Worm (Caenorhabditis elegans) whole organism, young adult: ENCODE measurements around the gene oac-2.

Experiments
- B0261.1 ChIP-seq: sonication (generic microtip); optimal IDR thresholded peaks from 2 replicates; lab custom pipeline; 2016; ENCODE audit warnings: mild to moderate bottlenecking, missing genetic modification characterization, moderate library complexity, missing compliant biosample characterization
- B0336.3 ChIP-seq: fragments of 200-800 bp; sonication (Bioruptor generic); IDR thresholded peaks from 2 replicates; pipeline ENCODE4 v1.3.6; 2022; ENCODE audit warnings: missing genetic modification characterization, missing compliant biosample characterization
- D2030.7 ChIP-seq: fragments of 200-800 bp; sonication (Bioruptor generic); IDR thresholded peaks from 2 replicates; pipeline ENCODE4 v1.3.6; 2022; ENCODE audit warnings: missing genetic modification reagents, missing genetic modification characterization, missing compliant biosample characterization
- F10E7.11 ChIP-seq: sonication (generic microtip); optimal IDR thresholded peaks from 2 replicates; lab custom pipeline; 2017; ENCODE audit warnings: mild to moderate bottlenecking, missing genetic modification characterization, moderate library complexity, missing compliant biosample characterization
- F49E8.2 ChIP-seq: sonication (generic microtip); optimal IDR thresholded peaks from 3 replicates; lab custom pipeline; 2017; ENCODE audit warnings: missing genetic modification characterization, mild to moderate bottlenecking, missing compliant biosample characterization, antibody characterized with exemption, moderate library complexity; ENCODE audit not compliant: insufficient read depth
- T07F8.4 ChIP-seq: sonication (generic microtip); optimal IDR thresholded peaks from 2 replicates; lab custom pipeline; 2016; ENCODE audit warnings: mild to moderate bottlenecking, missing genetic modification characterization, moderate library complexity, missing compliant biosample characterization
- T26A5.8 ChIP-seq: sonication (generic microtip); optimal IDR thresholded peaks from 2 replicates; lab custom pipeline; 2016; ENCODE audit warnings: missing genetic modification characterization, missing compliant biosample characterization
- Y56A3A.18 ChIP-seq: fragments of 200-800 bp; sonication (Bioruptor generic); IDR thresholded peaks from 2 replicates; pipeline ENCODE4 v1.3.6; 2022; ENCODE audit warnings: missing genetic modification reagents, missing genetic modification characterization, missing compliant biosample characterization
- ama-1 ChIP-seq, 3 experiments: fragments of 150-350 bp in 1 of 3; sonication (generic microtip) in 2 of 3; optimal IDR thresholded peaks; 2 replicates each; lab custom pipeline; 2014 to 2018; ENCODE audit warnings: missing biosample characterization in 2 of 3, missing genetic modification characterization in 2 of 3, missing genetic modification reagents in 2 of 3
- athp-1 ChIP-seq: sonication (generic microtip); optimal IDR thresholded peaks from 2 replicates; lab custom pipeline; 2017; ENCODE audit warnings: mild to moderate bottlenecking, missing genetic modification characterization, missing compliant biosample characterization
- bed-2 ChIP-seq: fragments of 200-800 bp; sonication (Bioruptor generic); IDR thresholded peaks from 2 replicates; pipeline ENCODE4 v1.3.6; 2022; ENCODE audit warnings: missing genetic modification reagents, missing genetic modification characterization, missing compliant biosample characterization
- cebp-2 ChIP-seq: fragments of 200-800 bp; sonication (Bioruptor generic); IDR thresholded peaks from 2 replicates; pipeline ENCODE4 v1.3.6; 2022; ENCODE audit warnings: missing genetic modification characterization, missing compliant biosample characterization
- ceh-27 ChIP-seq: fragments of 200-800 bp; sonication (Bioruptor generic); optimal IDR thresholded peaks from 2 replicates; lab custom pipeline; 2018; ENCODE audit warnings: mild to moderate bottlenecking, missing genetic modification characterization, moderate library complexity, missing compliant biosample characterization
- ceh-79 ChIP-seq: sonication (generic microtip); optimal IDR thresholded peaks from 2 replicates; lab custom pipeline; 2017; ENCODE audit warnings: mild to moderate bottlenecking, missing genetic modification characterization, missing compliant biosample characterization
- die-1 ChIP-seq: sonication (generic microtip); optimal IDR thresholded peaks from 2 replicates; lab custom pipeline; 2016; ENCODE audit warnings: missing genotype, mild to moderate bottlenecking, missing genetic modification characterization, missing compliant biosample characterization
- dox-1 ChIP-seq: fragments of 200-800 bp; sonication (Bioruptor generic); IDR thresholded peaks from 2 replicates; pipeline ENCODE4 v1.3.6; 2022; ENCODE audit warnings: missing genetic modification reagents, missing genetic modification characterization, missing compliant biosample characterization
- efl-1 ChIP-seq: fragments of 150-350 bp; optimal IDR thresholded peaks from 2 replicates; lab custom pipeline; 2014; ENCODE audit warnings: missing biosample characterization, missing genetic modification reagents, missing genetic modification characterization
- egl-18 ChIP-seq: fragments of 200-800 bp; sonication (Bioruptor generic); IDR thresholded peaks from 2 replicates; pipeline ENCODE4 v1.3.6; 2022; ENCODE audit warnings: missing genetic modification reagents, missing genetic modification characterization, missing compliant biosample characterization
- egrh-3 ChIP-seq: fragments of 200-800 bp; sonication (Bioruptor generic); IDR thresholded peaks from 2 replicates; pipeline ENCODE4 v1.3.6; 2022; ENCODE audit warnings: missing genetic modification reagents, missing genetic modification characterization, missing compliant biosample characterization
- hmg-1.2 ChIP-seq: fragments of 200-800 bp; sonication (Bioruptor generic); IDR thresholded peaks from 2 replicates; pipeline ENCODE4 v1.3.6; 2022; ENCODE audit warnings: missing genetic modification reagents, missing genetic modification characterization, missing compliant biosample characterization
- hmg-20 ChIP-seq: fragments of 200-800 bp; sonication (Bioruptor generic); IDR thresholded peaks from 2 replicates; pipeline ENCODE4 v1.3.6; 2022; ENCODE audit warnings: missing genetic modification reagents, missing genetic modification characterization, missing compliant biosample characterization
- hrde-1 ChIP-seq: sonication (generic microtip); optimal IDR thresholded peaks from 2 replicates; lab custom pipeline; 2016; ENCODE audit warnings: missing genetic modification characterization, mild to moderate bottlenecking, missing compliant biosample characterization, moderate library complexity, missing genotype, missing genetic modification reagents, borderline replicate concordance
- hsf-1 ChIP-seq: fragments of 200-800 bp; sonication (Bioruptor generic); IDR thresholded peaks from 2 replicates; pipeline ENCODE4 v1.3.6; 2022; ENCODE audit warnings: missing genetic modification reagents, missing genetic modification characterization, missing compliant biosample characterization
- lag-1 ChIP-seq: fragments of 200-800 bp; sonication (Bioruptor generic); IDR thresholded peaks from 2 replicates; pipeline ENCODE4 v1.3.6; 2022; ENCODE audit warnings: missing genetic modification reagents, missing genetic modification characterization, missing compliant biosample characterization
- lin-26 ChIP-seq: fragments of 200-800 bp; sonication (Bioruptor generic); IDR thresholded peaks from 2 replicates; pipeline ENCODE4 v1.3.6; 2022; ENCODE audit warnings: missing genetic modification reagents, missing genetic modification characterization, missing compliant biosample characterization
- lin-54 ChIP-seq: fragments of 200-800 bp; sonication (Bioruptor generic); optimal IDR thresholded peaks from 2 replicates; lab custom pipeline; 2018; ENCODE audit warnings: mild to moderate bottlenecking, missing genetic modification characterization, missing compliant biosample characterization
- madf-10 ChIP-seq: sonication (generic microtip); optimal IDR thresholded peaks from 2 replicates; lab custom pipeline; 2016; ENCODE audit warnings: mild to moderate bottlenecking, missing genetic modification characterization, missing compliant biosample characterization
- madf-6 ChIP-seq: fragments of 200-800 bp; sonication (Bioruptor generic); IDR thresholded peaks from 2 replicates; pipeline ENCODE4 v1.3.6; 2022; ENCODE audit warnings: missing genetic modification reagents, missing genetic modification characterization, missing compliant biosample characterization
- madf-8 ChIP-seq: fragments of 200-800 bp; sonication (Bioruptor generic); conservative IDR thresholded peaks from 2 replicates; pipeline ENCODE4 v1.3.6; 2022; ENCODE audit warnings: missing genetic modification reagents, missing genetic modification characterization, missing compliant biosample characterization
- mxl-1 ChIP-seq: sonication (generic microtip); optimal IDR thresholded peaks from 2 replicates; lab custom pipeline; 2016; ENCODE audit warnings: missing genetic modification characterization, missing compliant biosample characterization
- nfya-2 ChIP-seq: fragments of 200-800 bp; sonication (Bioruptor generic); IDR thresholded peaks from 2 replicates; pipeline ENCODE4 v1.3.6; 2022; ENCODE audit warnings: missing genetic modification reagents, missing genetic modification characterization, missing compliant biosample characterization
- nfyb-1 ChIP-seq: fragments of 200-800 bp; sonication (Bioruptor generic); IDR thresholded peaks from 2 replicates; pipeline ENCODE4 v1.3.6; 2022; ENCODE audit warnings: missing genetic modification reagents, missing genetic modification characterization, missing compliant biosample characterization
- nhr-90 ChIP-seq: sonication (generic microtip); optimal IDR thresholded peaks from 2 replicates; lab custom pipeline; 2016; ENCODE audit warnings: missing genotype, mild to moderate bottlenecking, missing genetic modification characterization, missing compliant biosample characterization
- rec-8 ChIP-seq, 2 experiments: sonication (generic microtip); optimal IDR thresholded peaks; 2 replicates each; lab custom pipeline; 2016; ENCODE audit warnings: mild to moderate bottlenecking in 2 of 2, missing genetic modification characterization in 2 of 2, missing genetic modification reagents in 2 of 2, missing genotype in 2 of 2, missing biosample characterization in 1 of 2, missing compliant biosample characterization in 1 of 2, moderate library complexity in 1 of 2
- rpc-1 ChIP-seq, 2 experiments: fragments of 150-350 bp in 1 of 2; sonication (generic microtip) in 1 of 2; optimal IDR thresholded peaks; 2 replicates each; lab custom pipeline; 2014 to 2018; ENCODE audit warnings: missing biosample characterization in 1 of 2, missing genetic modification characterization in 1 of 2, missing genetic modification reagents in 1 of 2, missing genotype in 1 of 2
- snpc-3.4 ChIP-seq: sonication (generic microtip); optimal IDR thresholded peaks from 2 replicates; lab custom pipeline; 2017; ENCODE audit warnings: missing genetic modification characterization, mild to moderate bottlenecking, missing compliant biosample characterization, antibody characterized with exemption, moderate library complexity, missing genotype, missing genetic modification reagents
- snpc-4 ChIP-seq, 5 experiments: fragments of 150-350 bp in 1 of 5; sonication (generic microtip) in 4 of 5; optimal IDR thresholded peaks; 2 replicates each; lab custom pipeline; 2014 to 2018; ENCODE audit warnings: missing genetic modification characterization in 5 of 5, missing biosample characterization in 3 of 5, antibody characterized with exemption in 2 of 5, mild to moderate bottlenecking in 2 of 5, missing compliant biosample characterization in 2 of 5, missing genotype in 2 of 5, moderate library complexity in 2 of 5, missing genetic modification reagents in 1 of 5
- tbp1 ChIP-seq: fragments of 200-800 bp; sonication (Bioruptor generic); optimal IDR thresholded peaks from 2 replicates; lab custom pipeline; 2018; ENCODE audit warnings: mild to moderate bottlenecking, missing genetic modification characterization, missing compliant biosample characterization
- tlf-1 ChIP-seq: fragments of 200-800 bp; sonication (Bioruptor generic); optimal IDR thresholded peaks from 2 replicates; lab custom pipeline; 2018; ENCODE audit warnings: mild to moderate bottlenecking, missing genetic modification characterization, missing compliant biosample characterization
- zfh-2 ChIP-seq: fragments of 200-800 bp; sonication (Bioruptor generic); conservative IDR thresholded peaks from 2 replicates; pipeline ENCODE4 v1.3.6; 2022; ENCODE audit warnings: missing genetic modification reagents, missing genetic modification characterization, missing compliant biosample characterization
- ztf-25 ChIP-seq: fragments of 200-800 bp; sonication (Bioruptor generic); IDR thresholded peaks from 2 replicates; pipeline ENCODE4 v1.3.6; 2022; ENCODE audit warnings: missing genetic modification reagents, missing genetic modification characterization, missing compliant biosample characterization
- ztf-28 ChIP-seq: fragments of 200-800 bp; sonication (Bioruptor generic); IDR thresholded peaks from 2 replicates; pipeline ENCODE4 v1.3.6; 2022; ENCODE audit warnings: missing genetic modification reagents, missing genetic modification characterization, missing compliant biosample characterization

The oac-2 gene

ce11 chrV:3459919-3460318, 15.0 kb downstream of the oac-2 start, which contains the start of gene slc-28.2:
Gene slc-28.2, plus strand, starts transcription at chrV:3460219.
- TF ChIP-seq ceh-27 (GFP tag; lab: Kevin White, UChicago) (no peak), rec-8 (tag; optimal IDR thresholded peaks at IDR 0.05; lab: Kevin White, UChicago) (no peak), madf-8 (GFP tag; lab: Robert Waterston, UW) (no peak), ama-1 (optimal IDR thresholded peaks at IDR 0.05; lab: Kevin White, UChicago) (no peak), ama-1 (GFP tag; optimal IDR thresholded peaks at IDR 0.05; lab: Kevin White, UChicago) (no peak), bed-2 (GFP tag; lab: Robert Waterston, UW) (no peak), hmg-20 (GFP tag; lab: Robert Waterston, UW) (no peak), snpc-3.4 (tag; lab: Kevin White, UChicago) (no peak)
- TF ChIP-seq, all 124 proteins: peak for 0

ce11 chrV:3455135-3455747, 19.7 kb downstream of the oac-2 start:
- TF ChIP-seq T26A5.8 (tag; lab: Kevin White, UChicago), result no peak
- TF ChIP-seq cebp-2 (GFP tag; lab: Robert Waterston, UW), result no peak
- TF ChIP-seq D2030.7 (GFP tag; lab: Robert Waterston, UW), result peak; percentile 10; the same call in 1 of the 2 replicates
- no peak for TF ChIP-seq egl-18 (GFP tag; lab: Robert Waterston, UW)
- peak; percentile 53 for TF ChIP-seq nhr-90 (tag; lab: Kevin White, UChicago)
- TF ChIP-seq B0336.3 (GFP tag; lab: Robert Waterston, UW), result no peak
- no peak for TF ChIP-seq F49E8.2 (tag; lab: Kevin White, UChicago)
- TF ChIP-seq rpc-1 (optimal IDR thresholded peaks at IDR 0.05; lab: Kevin White, UChicago), result peak; percentile 77
- TF ChIP-seq rpc-1 (tag; optimal IDR thresholded peaks at IDR 0.05; lab: Kevin White, UChicago), result peak; percentile 82
- peak; percentile 10; the same call in 1 of the 2 replicates for TF ChIP-seq hmg-1.2 (GFP tag; lab: Robert Waterston, UW)
- TF ChIP-seq snpc-4 (GFP tag; optimal IDR thresholded peaks at IDR 0.05; lab: Kevin White, UChicago), result no peak
- TF ChIP-seq snpc-4 (tag; optimal IDR thresholded peaks at IDR 0.05; lab: Kevin White, UChicago), result peak in 1 of 4 experiments; percentile 7
- peak; percentile 64 for TF ChIP-seq B0261.1 (tag; lab: Kevin White, UChicago)
- TF ChIP-seq ztf-25, result no peak
- no peak for TF ChIP-seq T07F8.4 (tag; lab: Kevin White, UChicago)
- TF ChIP-seq madf-10 (tag; lab: Kevin White, UChicago), result peak; percentile 31
- TF ChIP-seq hrde-1 (tag; lab: Kevin White, UChicago), result no peak
- no peak for TF ChIP-seq athp-1 (tag; lab: Kevin White, UChicago)
- peak; percentile 9 for TF ChIP-seq lin-54 (GFP tag; lab: Kevin White, UChicago)
- 0 out of 2 replicates have a peak, but pooled peaks have one; percentile 56 for TF ChIP-seq nfyb-1
- TF ChIP-seq madf-6 (GFP tag; lab: Robert Waterston, UW), result no peak
- peak; percentile 37 for TF ChIP-seq snpc-3.4 (tag; lab: Kevin White, UChicago)
- 0 out of 2 replicates have a peak, but pooled peaks have one; percentile 21 for TF ChIP-seq Y56A3A.18 (GFP tag; lab: Robert Waterston, UW)
- no peak for TF ChIP-seq F10E7.11 (tag; lab: Kevin White, UChicago)
- no peak for TF ChIP-seq efl-1 (GFP tag; lab: Kevin White, UChicago)
- no peak for TF ChIP-seq ztf-28 (GFP tag; lab: Robert Waterston, UW)
- TF ChIP-seq lag-1 (GFP tag; lab: Robert Waterston, UW), result no peak
- peak; percentile 43 for TF ChIP-seq die-1
- peak; percentile 84 for TF ChIP-seq tbp1 (GFP tag; lab: Kevin White, UChicago)
- TF ChIP-seq egrh-3 (GFP tag; lab: Robert Waterston, UW), result no peak
- TF ChIP-seq rec-8 (tag; optimal IDR thresholded peaks at IDR 0.05; lab: Kevin White, UChicago), result peak; percentile 44 to 65
- TF ChIP-seq lin-26 (GFP tag; lab: Robert Waterston, UW), result peak; percentile 82
- TF ChIP-seq ama-1 (optimal IDR thresholded peaks at IDR 0.05; lab: Kevin White, UChicago), result no peak
- peak in 1 of 2 experiments; percentile 40 for TF ChIP-seq ama-1 (GFP tag; optimal IDR thresholded peaks at IDR 0.05; lab: Kevin White, UChicago)
- no peak for TF ChIP-seq dox-1
- no peak for TF ChIP-seq hsf-1
- peak; percentile 44 for TF ChIP-seq mxl-1
- no peak for TF ChIP-seq tlf-1 (GFP tag; lab: Kevin White, UChicago)
- no peak for TF ChIP-seq zfh-2 (GFP tag; lab: Robert Waterston, UW)
- no peak for TF ChIP-seq ceh-79 (tag; lab: Kevin White, UChicago)
- TF ChIP-seq nfya-2 (GFP tag; lab: Robert Waterston, UW), result no peak
